Worm (Caenorhabditis elegans) whole organism, mixed stage, embryonic: ENCODE results near the gene srx-130.

Source experiments
- ceh-83 ChIP-seq: fragments of 200-800 bp; sonication (Bioruptor generic); optimal IDR thresholded peaks from 2 replicates; lab custom pipeline; 2018; ENCODE audit warnings: mild to moderate bottlenecking, missing genetic modification characterization, missing compliant biosample characterization
- ces-1 ChIP-seq: fragments of 150-350 bp; optimal IDR thresholded peaks from 2 replicates; lab custom pipeline; 2014; ENCODE audit warnings: missing biosample characterization, missing genetic modification reagents, missing genetic modification characterization
- elt-3 ChIP-seq: fragments of 150-350 bp; optimal IDR thresholded peaks from 2 replicates; lab custom pipeline; 2014; ENCODE audit warnings: missing biosample characterization, missing genetic modification characterization
- lsy-2 ChIP-seq: fragments of 150-350 bp; optimal IDR thresholded peaks from 2 replicates; lab custom pipeline; 2014; ENCODE audit warnings: missing biosample characterization, missing genetic modification characterization
- mep-1 ChIP-seq: fragments of 150-350 bp; optimal IDR thresholded peaks from 2 replicates; lab custom pipeline; 2017; ENCODE audit warnings: missing biosample characterization, missing genetic modification reagents, missing genetic modification characterization, inconsistent platforms
- unc-62 ChIP-seq: fragments of 150-350 bp; optimal IDR thresholded peaks from 2 replicates; lab custom pipeline; 2014; ENCODE audit warnings: missing biosample characterization, missing genetic modification reagents, missing genetic modification characterization

DNA sequence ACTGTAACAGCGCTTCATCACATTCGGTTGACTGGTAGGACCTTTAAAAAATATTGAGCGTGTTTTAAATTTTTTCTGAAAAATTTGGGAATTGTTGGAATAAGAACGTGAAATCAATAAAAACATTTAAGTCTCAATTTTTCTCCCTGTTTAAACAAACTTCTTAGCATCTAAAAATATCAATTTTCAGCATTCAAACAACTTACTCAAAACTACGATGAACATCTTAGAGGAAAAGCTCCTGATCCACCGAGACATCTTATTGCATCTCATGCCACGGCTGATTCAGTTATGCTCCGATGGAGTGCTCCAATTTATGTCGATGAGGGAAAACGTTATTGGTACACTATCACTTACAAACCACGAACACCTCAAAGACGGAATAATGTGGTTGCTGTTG is 44.1 kb upstream of the srx-130 start:
- TF ChIP-seq lsy-2 (tag; lab: Kevin White, UChicago) (no peak), ces-1 (GFP tag; lab: Kevin White, UChicago) (no peak), mep-1 (tag; lab: Kevin White, UChicago) (no peak), elt-3 (tag; lab: Kevin White, UChicago) (no peak), ceh-83 (no peak), unc-62 (GFP tag; lab: Kevin White, UChicago) (no peak)
